Fruit fly (Drosophila melanogaster): ENCODE measurements around the gene Arp3.

The Arp3 gene

dm6 chr3L:8155324-8155723 lies 39.6 kb upstream of the Arp3 start:
- TF ChIP-seq fru (GFP tag; optimal IDR thresholded peaks at IDR 0.05): no peak
- TF ChIP-seq Vsx2 (GFP tag; optimal IDR thresholded peaks at IDR 0.05; ENCODE audit: partially characterized antibody): no peak
- no peak for TF ChIP-seq Myc (optimal IDR thresholded peaks at IDR 0.05)
- TF ChIP-seq dsf (GFP tag; optimal IDR thresholded peaks at IDR 0.05; ENCODE audit: borderline replicate concordance): no peak
- no peak for TF ChIP-seq sv (GFP tag; optimal IDR thresholded peaks at IDR 0.05)
- no peak for TF ChIP-seq Rel (GFP tag; optimal IDR thresholded peaks at IDR 0.05)
- no peak for TF ChIP-seq Rel (tag; optimal IDR thresholded peaks at IDR 0.05)
- TF ChIP-seq Sp1 (GFP tag; optimal IDR thresholded peaks at IDR 0.05): no peak

dm6 chr3L:8154544-8154943 lies 38.8 kb upstream of the Arp3 start:
- TF ChIP-seq jim (GFP tag; optimal IDR thresholded peaks at IDR 0.05) (no peak), Vsx2 (GFP tag; optimal IDR thresholded peaks at IDR 0.05; ENCODE audit: partially characterized antibody) (no peak), woc (GFP tag; optimal IDR thresholded peaks at IDR 0.05) (no peak), foxo (GFP tag; optimal IDR thresholded peaks at IDR 0.05) (no peak), CG9705 (GFP tag; optimal IDR thresholded peaks at IDR 0.05) (no peak), brk (GFP tag; optimal IDR thresholded peaks at IDR 0.05) (no peak), Dif (GFP tag; optimal IDR thresholded peaks at IDR 0.05; ENCODE audit: partially characterized antibody) (no peak), usp (GFP tag; optimal IDR thresholded peaks at IDR 0.05) (no peak), h (GFP tag; optimal IDR thresholded peaks at IDR 0.05) (no peak), tai (GFP tag; optimal IDR thresholded peaks at IDR 0.05) (no peak), br (GFP tag; optimal IDR thresholded peaks at IDR 0.05) (no peak), psq (GFP tag; optimal IDR thresholded peaks at IDR 0.05) (no peak), N (GFP tag; optimal IDR thresholded peaks at IDR 0.05) (no peak), Rel (GFP tag; optimal IDR thresholded peaks at IDR 0.05) (no peak), Rel (tag; optimal IDR thresholded peaks at IDR 0.05) (no peak)

- no peak for TF ChIP-seq Hr83 (GFP tag; optimal IDR thresholded peaks at IDR 0.05; ENCODE audit: poor library complexity, severe bottlenecking)
- TF ChIP-seq CG9705 (GFP tag; optimal IDR thresholded peaks at IDR 0.05): no peak
- TF ChIP-seq pan (optimal IDR thresholded peaks at IDR 0.05): no peak
- TF ChIP-seq HLH106 (tag; optimal IDR thresholded peaks at IDR 0.05): peak; percentile 10
- peak; percentile 16 for TF ChIP-seq dmrt93B (GFP tag; optimal IDR thresholded peaks at IDR 0.05)
- TF ChIP-seq rgr (GFP tag; optimal IDR thresholded peaks at IDR 0.05): peak; percentile 45
- TF ChIP-seq fru (GFP tag; optimal IDR thresholded peaks at IDR 0.05): peak; percentile 64
- TF ChIP-seq sv (GFP tag; optimal IDR thresholded peaks at IDR 0.05): peak; percentile 39
- peak; percentile 8 for TF ChIP-seq br (GFP tag; optimal IDR thresholded peaks at IDR 0.05)
- TF ChIP-seq dl (GFP tag; optimal IDR thresholded peaks at IDR 0.05; ENCODE audit: insufficient read depth in 1 of 2, partially characterized antibody in 2 of 2): no peak
- TF ChIP-seq Abd-B (GFP tag; optimal IDR thresholded peaks at IDR 0.05): no peak
- no peak for TF ChIP-seq lola (GFP tag; optimal IDR thresholded peaks at IDR 0.05)
- TF ChIP-seq h (GFP tag; optimal IDR thresholded peaks at IDR 0.05): peak; percentile 2
- no peak for TF ChIP-seq Dif (GFP tag; optimal IDR thresholded peaks at IDR 0.05; ENCODE audit: partially characterized antibody)
- peak; percentile 47 for TF ChIP-seq ey (GFP tag; optimal IDR thresholded peaks at IDR 0.05)
- no peak for TF ChIP-seq Hr78 (GFP tag; optimal IDR thresholded peaks at IDR 0.05)
- no peak for TF ChIP-seq Hnf4 (GFP tag; optimal IDR thresholded peaks at IDR 0.05)
- TF ChIP-seq brk (GFP tag; optimal IDR thresholded peaks at IDR 0.05): no peak
- TF ChIP-seq OdsH (GFP tag; optimal IDR thresholded peaks at IDR 0.05): no peak
- TF ChIP-seq foxo (GFP tag; optimal IDR thresholded peaks at IDR 0.05): peak in 1 of 2 experiments; percentile 6
- no peak for TF ChIP-seq usp (GFP tag; optimal IDR thresholded peaks at IDR 0.05)
- no peak for TF ChIP-seq Rel (GFP tag; optimal IDR thresholded peaks at IDR 0.05)
- no peak for TF ChIP-seq Rel (tag; optimal IDR thresholded peaks at IDR 0.05)
- TF ChIP-seq GATAd (GFP tag; optimal IDR thresholded peaks at IDR 0.05): no peak
- no peak for TF ChIP-seq Dfd (GFP tag; optimal IDR thresholded peaks at IDR 0.05)
- TF ChIP-seq woc (GFP tag; optimal IDR thresholded peaks at IDR 0.05): peak; percentile 16
- TF ChIP-seq Mio (GFP tag; optimal IDR thresholded peaks at IDR 0.05): no peak
- no peak for TF ChIP-seq Jra (GFP tag; optimal IDR thresholded peaks at IDR 0.05)
Observed at dm6 chr3L:8153206-8153996, 37.7 kb upstream of the Arp3 start.
